Worm (Caenorhabditis elegans) whole organism, mixed stage, embryonic: ENCODE results near the gene F10D2.16.

Experiments used
- bed-3 ChIP-seq: fragments of 200-800 bp; sonication (Bioruptor generic); optimal IDR thresholded peaks from 3 replicates; lab custom pipeline; 2018; ENCODE audit warnings: mild to moderate bottlenecking, missing genetic modification characterization, moderate library complexity, missing compliant biosample characterization
- blmp-1 ChIP-seq: fragments of 150-350 bp; optimal IDR thresholded peaks from 2 replicates; lab custom pipeline; 2014; ENCODE audit warnings: missing biosample characterization, missing genetic modification characterization
- ceh-39 ChIP-seq: fragments of 150-350 bp; optimal IDR thresholded peaks from 2 replicates; lab custom pipeline; 2014; ENCODE audit warnings: missing biosample characterization, missing genetic modification characterization
- ceh-43 ChIP-seq: fragments of 200-800 bp; sonication (Bioruptor generic); optimal IDR thresholded peaks from 2 replicates; lab custom pipeline; 2018; ENCODE audit warnings: mild to moderate bottlenecking, missing genetic modification characterization, moderate library complexity, missing compliant biosample characterization
- ceh-83 ChIP-seq: fragments of 200-800 bp; sonication (Bioruptor generic); optimal IDR thresholded peaks from 2 replicates; lab custom pipeline; 2018; ENCODE audit warnings: mild to moderate bottlenecking, missing genetic modification characterization, missing compliant biosample characterization
- ces-1 ChIP-seq: fragments of 150-350 bp; optimal IDR thresholded peaks from 2 replicates; lab custom pipeline; 2014; ENCODE audit warnings: missing biosample characterization, missing genetic modification reagents, missing genetic modification characterization
- cnd-1 ChIP-seq: fragments of 200-800 bp; sonication (Bioruptor generic); optimal IDR thresholded peaks from 2 replicates; lab custom pipeline; 2018; ENCODE audit warnings: mild to moderate bottlenecking, missing genetic modification characterization, missing compliant biosample characterization
- drap-1 ChIP-seq: fragments of 200-800 bp; sonication (Bioruptor generic); optimal IDR thresholded peaks from 3 replicates; lab custom pipeline; 2018; ENCODE audit warnings: mild to moderate bottlenecking, missing genetic modification characterization, missing compliant biosample characterization
- elt-1 ChIP-seq: sonication (generic microtip); optimal IDR thresholded peaks from 2 replicates; lab custom pipeline; 2017; ENCODE audit warnings: missing genetic modification characterization, mild to moderate bottlenecking, missing compliant biosample characterization, antibody characterized with exemption, moderate library complexity, borderline replicate concordance; ENCODE audit not compliant: insufficient read depth
- elt-3 ChIP-seq: fragments of 150-350 bp; optimal IDR thresholded peaks from 2 replicates; lab custom pipeline; 2014; ENCODE audit warnings: missing biosample characterization, missing genetic modification characterization
- flh-1 ChIP-seq: fragments of 200-800 bp; sonication (Bioruptor generic); optimal IDR thresholded peaks from 2 replicates; lab custom pipeline; 2018; ENCODE audit warnings: mild to moderate bottlenecking, missing genetic modification characterization, moderate library complexity, missing compliant biosample characterization
- ham-2 ChIP-seq: fragments of 200-800 bp; sonication (Bioruptor generic); optimal IDR thresholded peaks from 2 replicates; lab custom pipeline; 2018; ENCODE audit warnings: mild to moderate bottlenecking, missing genetic modification characterization, missing compliant biosample characterization
- hlh-1 ChIP-seq: fragments of 150-350 bp; optimal IDR thresholded peaks from 2 replicates; lab custom pipeline; 2014; ENCODE audit warnings: missing biosample characterization, missing genetic modification reagents, missing genetic modification characterization
- lin-13 ChIP-seq: fragments of 150-350 bp; optimal IDR thresholded peaks from 2 replicates; lab custom pipeline; 2014; ENCODE audit warnings: missing biosample characterization, missing genetic modification characterization
- mab-5 ChIP-seq: fragments of 150-350 bp; optimal IDR thresholded peaks from 2 replicates; lab custom pipeline; 2014; ENCODE audit warnings: missing biosample characterization, missing genetic modification characterization
- mep-1 ChIP-seq: fragments of 150-350 bp; optimal IDR thresholded peaks from 2 replicates; lab custom pipeline; 2017; ENCODE audit warnings: missing biosample characterization, missing genetic modification reagents, missing genetic modification characterization, inconsistent platforms
- mls-2 ChIP-seq: sonication (generic microtip); optimal IDR thresholded peaks from 2 replicates; lab custom pipeline; 2016; ENCODE audit warnings: mild to moderate bottlenecking, missing genetic modification characterization, moderate library complexity, missing compliant biosample characterization
- nhr-12 ChIP-seq: fragments of 150-350 bp; optimal IDR thresholded peaks from 2 replicates; lab custom pipeline; 2014; ENCODE audit warnings: missing biosample characterization, missing genetic modification characterization
- nhr-2 ChIP-seq: fragments of 150-350 bp; optimal IDR thresholded peaks from 2 replicates; lab custom pipeline; 2014; ENCODE audit warnings: missing biosample characterization, missing genetic modification characterization
- nhr-237 ChIP-seq: fragments of 150-350 bp; optimal IDR thresholded peaks from 2 replicates; lab custom pipeline; 2014; ENCODE audit warnings: missing biosample characterization, missing genetic modification characterization
- nhr-28 ChIP-seq: fragments of 150-350 bp; optimal IDR thresholded peaks from 2 replicates; lab custom pipeline; 2014; ENCODE audit warnings: missing biosample characterization, missing genetic modification characterization
- nhr-76 ChIP-seq: sonication (generic microtip); optimal IDR thresholded peaks from 2 replicates; lab custom pipeline; 2017; ENCODE audit warnings: missing biosample characterization, missing genetic modification characterization
- sem-2 ChIP-seq: fragments of 200-800 bp; sonication (Bioruptor generic); optimal IDR thresholded peaks from 2 replicates; lab custom pipeline; 2018; ENCODE audit warnings: mild to moderate bottlenecking, missing genetic modification characterization, missing compliant biosample characterization
- snpc-4 ChIP-seq: fragments of 150-350 bp; optimal IDR thresholded peaks from 2 replicates; lab custom pipeline; 2014; ENCODE audit warnings: missing biosample characterization, missing genetic modification characterization
- sptf-1 ChIP-seq: sonication (generic microtip); optimal IDR thresholded peaks from 2 replicates; lab custom pipeline; 2017; ENCODE audit warnings: mild to moderate bottlenecking, missing genetic modification characterization, moderate library complexity, missing compliant biosample characterization
- tbx-8 ChIP-seq: fragments of 200-800 bp; sonication (Bioruptor generic); optimal IDR thresholded peaks from 2 replicates; lab custom pipeline; 2018; ENCODE audit warnings: mild to moderate bottlenecking, missing genetic modification characterization, moderate library complexity, missing compliant biosample characterization
- unc-120 ChIP-seq: sonication (generic microtip); optimal IDR thresholded peaks from 2 replicates; lab custom pipeline; 2017; ENCODE audit warnings: missing genetic modification characterization, missing compliant biosample characterization; ENCODE audit not compliant: poor library complexity, severe bottlenecking
- unc-39 ChIP-seq: fragments of 150-350 bp; optimal IDR thresholded peaks from 2 replicates; lab custom pipeline; 2014; ENCODE audit warnings: missing biosample characterization, missing genetic modification characterization
- unc-62 ChIP-seq: fragments of 150-350 bp; optimal IDR thresholded peaks from 2 replicates; lab custom pipeline; 2014; ENCODE audit warnings: missing biosample characterization, missing genetic modification reagents, missing genetic modification characterization
- zip-8 ChIP-seq: fragments of 150-350 bp; optimal IDR thresholded peaks from 2 replicates; lab custom pipeline; 2014; ENCODE audit warnings: missing biosample characterization, missing genetic modification characterization
- ztf-11 ChIP-seq: fragments of 150-350 bp; optimal IDR thresholded peaks from 2 replicates; lab custom pipeline; 2014; ENCODE audit warnings: missing biosample characterization, missing genetic modification characterization

Gene F10D2.16

DNA sequence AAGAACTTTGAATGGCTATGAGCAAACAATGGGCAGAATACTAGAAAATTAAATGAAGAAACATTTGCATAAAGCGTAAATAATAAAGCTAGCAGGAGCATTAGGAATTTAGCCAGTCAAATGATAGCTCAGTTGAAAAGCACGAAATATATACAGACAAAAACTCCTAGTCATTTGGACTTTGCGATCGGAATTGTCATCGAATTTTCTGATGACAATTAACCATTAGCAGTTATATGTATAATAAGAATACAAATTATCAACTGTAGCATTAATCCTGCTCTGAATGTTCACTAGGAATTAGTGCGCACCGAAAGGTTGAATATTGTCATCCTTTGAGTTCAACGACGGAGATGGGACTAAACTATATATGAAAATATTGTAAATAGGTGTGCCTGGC is 13.3 kb downstream of the F10D2.16 start, which contains the start of gene ugt-38:
ugt-38 (minus strand) TSS at position 101 of the 400 bp plus-strand sequence.
- TF ChIP-seq unc-120, result no peak
- no peak for TF ChIP-seq hlh-1
- no peak for TF ChIP-seq ham-2
- no peak for TF ChIP-seq nhr-28 (tag; lab: Kevin White, UChicago)
- no peak for TF ChIP-seq mab-5 (tag; lab: Kevin White, UChicago)
- no peak for TF ChIP-seq nhr-12 (tag; lab: Kevin White, UChicago)
- TF ChIP-seq snpc-4 (tag; lab: Kevin White, UChicago), result no peak
- TF ChIP-seq sptf-1 (tag; lab: Kevin White, UChicago), result no peak
- no peak for TF ChIP-seq drap-1
- TF ChIP-seq ces-1 (GFP tag; lab: Kevin White, UChicago), result no peak
- TF ChIP-seq elt-3 (tag; lab: Kevin White, UChicago), result no peak
- TF ChIP-seq zip-8 (tag; lab: Kevin White, UChicago), result no peak
- no peak for TF ChIP-seq ztf-11 (tag; lab: Kevin White, UChicago)
- TF ChIP-seq bed-3, result no peak
- TF ChIP-seq sem-2 (GFP tag; lab: Kevin White, UChicago), result no peak
- TF ChIP-seq flh-1 (GFP tag; lab: Kevin White, UChicago), result no peak

DNA sequence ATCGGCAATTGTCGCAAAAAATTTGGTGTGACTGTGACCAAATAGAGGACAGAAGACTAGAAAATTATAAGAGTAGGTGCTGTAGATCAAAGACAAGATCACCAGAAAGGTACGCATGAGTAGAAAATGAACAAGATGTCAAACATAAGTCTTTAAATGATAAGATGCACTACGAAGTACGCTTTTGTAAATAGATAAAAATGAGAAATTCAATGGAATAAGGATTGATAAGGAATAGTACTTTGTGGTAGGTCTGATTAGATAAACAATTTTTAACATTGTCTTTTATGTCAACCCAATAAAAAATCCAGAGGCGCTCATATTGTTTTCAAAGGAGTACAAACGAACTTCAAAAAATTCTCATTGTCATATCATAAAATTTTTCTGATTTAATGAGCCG is 16.5 kb downstream of the F10D2.16 start, which contains the start of gene F10D2.8:
F10D2.8 (minus strand) TSS at position 145 of the 400 bp plus-strand sequence.
- TF ChIP-seq unc-120 (no peak), blmp-1 (tag; lab: Kevin White, UChicago) (no peak), ceh-39 (no peak), unc-39 (no peak), tbx-8 (GFP tag; lab: Kevin White, UChicago) (no peak), flh-1 (GFP tag; lab: Kevin White, UChicago) (no peak), bed-3 (no peak), elt-1 (tag; lab: Kevin White, UChicago) (no peak)

DNA sequence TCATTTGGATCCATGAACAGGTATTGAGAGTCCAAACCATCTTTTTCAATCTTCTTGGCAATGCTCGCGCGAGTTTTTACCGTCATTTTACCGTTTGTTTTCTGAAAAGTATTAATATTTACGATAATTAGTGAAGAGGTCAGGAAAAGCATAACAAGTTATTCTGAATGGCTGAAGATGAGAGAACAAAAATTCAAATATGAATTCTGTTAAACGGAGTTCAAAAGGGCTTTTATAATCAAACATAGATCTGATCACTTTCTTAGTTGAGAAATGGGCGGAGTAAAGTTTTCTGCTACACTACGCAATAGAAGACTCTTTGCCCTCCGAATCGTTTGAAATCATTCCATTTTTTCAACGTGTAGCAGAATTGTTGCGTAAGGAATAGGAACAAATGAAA is 19.0 kb downstream of the F10D2.16 start, which contains the start of gene fat-7:
fat-7 (minus strand) TSS at position 101 of the 400 bp plus-strand sequence.
- TF ChIP-seq hlh-1, result no peak
- no peak for TF ChIP-seq nhr-12 (tag; lab: Kevin White, UChicago)
- no peak for TF ChIP-seq elt-1 (tag; lab: Kevin White, UChicago)
- TF ChIP-seq lin-13 (tag; lab: Kevin White, UChicago), result no peak
- TF ChIP-seq unc-62, result no peak
- TF ChIP-seq nhr-76 (tag; lab: Kevin White, UChicago), result no peak
- TF ChIP-seq bed-3, result no peak
- TF ChIP-seq nhr-28 (tag; lab: Kevin White, UChicago), result no peak
- no peak for TF ChIP-seq zip-8 (tag; lab: Kevin White, UChicago)

DNA sequence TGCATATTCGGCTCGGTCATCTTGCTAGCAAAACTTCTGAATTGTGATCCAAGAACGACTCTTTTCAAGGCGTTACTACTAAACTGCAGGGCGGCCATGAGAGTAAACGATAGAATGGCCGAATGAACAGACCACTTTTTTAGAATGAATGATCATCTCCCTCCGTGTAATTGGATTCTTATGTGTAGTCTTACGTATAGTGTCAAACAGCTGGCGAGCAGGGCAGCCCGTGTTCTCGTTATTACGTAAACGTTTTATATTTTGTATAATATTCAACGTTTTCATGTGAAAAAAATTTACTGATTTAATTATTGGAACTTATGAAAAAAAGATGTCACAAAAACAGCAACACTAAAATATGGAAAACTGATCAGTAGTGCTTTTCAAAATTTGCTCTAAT is 22.0 kb downstream of the F10D2.16 start, which contains the start of gene F10D2.10:
F10D2.10 (minus strand) TSS at position 101 of the 400 bp plus-strand sequence.
- TF ChIP-seq hlh-1 (peak; percentile 40), nhr-237 (tag; lab: Kevin White, UChicago) (no peak), sem-2 (GFP tag; lab: Kevin White, UChicago) (no peak), nhr-28 (tag; lab: Kevin White, UChicago) (no peak), ceh-43 (GFP tag; lab: Kevin White, UChicago) (no peak), tbx-8 (GFP tag; lab: Kevin White, UChicago) (no peak)

DNA sequence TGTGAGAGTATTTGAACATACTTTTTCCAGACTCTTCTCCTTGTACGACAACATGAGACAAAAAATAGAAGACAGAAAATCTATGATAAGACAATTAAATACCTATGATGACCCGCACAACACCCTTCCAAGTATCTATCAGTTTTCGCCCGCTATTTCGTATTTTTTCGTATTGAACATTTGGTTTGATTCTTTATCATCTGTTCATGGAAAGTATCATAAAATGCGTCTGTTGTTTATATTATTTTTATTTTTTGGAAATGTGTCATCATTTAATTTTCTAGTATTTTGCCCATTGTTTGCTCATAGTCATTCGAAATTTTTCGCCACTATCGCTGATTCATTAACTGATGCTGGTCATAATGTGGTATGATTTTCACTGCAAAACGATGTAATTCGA is 23.0 kb downstream of the F10D2.16 start, which contains the start of gene ugt-39:
ugt-39 (plus strand) TSS at position 54 of the 400 bp plus-strand sequence.
- TF ChIP-seq cnd-1 (tag; lab: Kevin White, UChicago) (no peak), sptf-1 (tag; lab: Kevin White, UChicago) (no peak), elt-1 (tag; lab: Kevin White, UChicago) (no peak), mep-1 (tag; lab: Kevin White, UChicago) (no peak), ceh-83 (GFP tag; lab: Kevin White, UChicago) (no peak), blmp-1 (tag; lab: Kevin White, UChicago) (no peak), ham-2 (no peak), nhr-12 (tag; lab: Kevin White, UChicago) (no peak), nhr-237 (tag; lab: Kevin White, UChicago) (no peak), mab-5 (tag; lab: Kevin White, UChicago) (no peak), snpc-4 (tag; lab: Kevin White, UChicago) (no peak), mls-2 (tag; lab: Kevin White, UChicago) (no peak), ceh-39 (no peak), unc-39 (no peak), sem-2 (GFP tag; lab: Kevin White, UChicago) (no peak), ceh-43 (GFP tag; lab: Kevin White, UChicago) (no peak), nhr-2 (tag; lab: Kevin White, UChicago) (no peak), nhr-28 (tag; lab: Kevin White, UChicago) (no peak), ztf-11 (tag; lab: Kevin White, UChicago) (no peak)
